Worm (Caenorhabditis elegans): ENCODE results near the gene C33F10.12.

- TF ChIP-seq unc-62 (GFP tag; optimal IDR thresholded peaks at IDR 0.05) (no peak), F13H6.1 (tag; optimal IDR thresholded peaks at IDR 0.05) (no peak), sma-3 (GFP tag; optimal IDR thresholded peaks at IDR 0.05) (no peak), ZK546.5 (tag; optimal IDR thresholded peaks at IDR 0.05) (no peak), snpc-4 (tag; optimal IDR thresholded peaks at IDR 0.05) (no peak), unc-55 (GFP tag; optimal IDR thresholded peaks at IDR 0.05) (no peak), blmp-1 (tag; optimal IDR thresholded peaks at IDR 0.05; ENCODE audit: insufficient read depth) (no peak)
These were observed 46.9 kb downstream of the C33F10.12 start for ce11 chrII:4790687-4791086.

All from whole organism, L2 larva.